Fruit fly (Drosophila melanogaster): ENCODE results near the gene CG17349.

Gene CG17349

dm6 chr2L:19370046-19370445, at the start of gene CG17349:
CG17349 (plus strand) TSS chr2L:19370445.
- TF ChIP-seq lola (GFP tag; optimal IDR thresholded peaks at IDR 0.05) = no peak
- no peak for TF ChIP-seq HLH106 (tag; optimal IDR thresholded peaks at IDR 0.05)
- TF ChIP-seq Abd-B (GFP tag; optimal IDR thresholded peaks at IDR 0.05) = no peak
- TF ChIP-seq sage (GFP tag; optimal IDR thresholded peaks at IDR 0.05) = no peak
- TF ChIP-seq Hnf4 (GFP tag; optimal IDR thresholded peaks at IDR 0.05) = no peak
- TF ChIP-seq Dif (GFP tag; optimal IDR thresholded peaks at IDR 0.05; ENCODE audit: partially characterized antibody) = no peak
- TF ChIP-seq Jra (GFP tag; optimal IDR thresholded peaks at IDR 0.05) = no peak
- TF ChIP-seq rgr (GFP tag; optimal IDR thresholded peaks at IDR 0.05) = no peak
- TF ChIP-seq Hr83 (GFP tag; optimal IDR thresholded peaks at IDR 0.05; ENCODE audit: poor library complexity, severe bottlenecking) = no peak
- no peak for TF ChIP-seq tai (GFP tag; optimal IDR thresholded peaks at IDR 0.05)
- TF ChIP-seq Myc (optimal IDR thresholded peaks at IDR 0.05) = no peak
- TF ChIP-seq CG9705 (GFP tag; optimal IDR thresholded peaks at IDR 0.05) = no peak

dm6 chr2L:19320787-19321593, 49.3 kb upstream of the CG17349 start:
- no peak for TF ChIP-seq Hr83 (GFP tag; optimal IDR thresholded peaks at IDR 0.05; ENCODE audit: poor library complexity, severe bottlenecking)

dm6 chr2L:19322744-19323143, 47.5 kb upstream of the CG17349 start:
- TF ChIP-seq Dfd (GFP tag; optimal IDR thresholded peaks at IDR 0.05) (no peak), Hr83 (GFP tag; optimal IDR thresholded peaks at IDR 0.05; ENCODE audit: poor library complexity, severe bottlenecking) (no peak), brk (GFP tag; optimal IDR thresholded peaks at IDR 0.05) (no peak), Jra (GFP tag; optimal IDR thresholded peaks at IDR 0.05) (no peak), psq (GFP tag; optimal IDR thresholded peaks at IDR 0.05) (no peak), dsf (GFP tag; optimal IDR thresholded peaks at IDR 0.05; ENCODE audit: borderline replicate concordance) (no peak), usp (GFP tag; optimal IDR thresholded peaks at IDR 0.05) (no peak), GATAd (GFP tag; optimal IDR thresholded peaks at IDR 0.05) (no peak), foxo (GFP tag; optimal IDR thresholded peaks at IDR 0.05) (no peak), lola (GFP tag; optimal IDR thresholded peaks at IDR 0.05) (no peak)

- TF ChIP-seq woc (GFP tag; optimal IDR thresholded peaks at IDR 0.05) (peak; percentile 25), psq (GFP tag; optimal IDR thresholded peaks at IDR 0.05) (peak; percentile 61), fru (GFP tag; optimal IDR thresholded peaks at IDR 0.05) (peak; percentile 50), Myc (optimal IDR thresholded peaks at IDR 0.05) (no peak), Rel (GFP tag; optimal IDR thresholded peaks at IDR 0.05) (peak; percentile 30), Rel (tag; optimal IDR thresholded peaks at IDR 0.05) (no peak), Dif (GFP tag; optimal IDR thresholded peaks at IDR 0.05; ENCODE audit: partially characterized antibody) (peak; percentile 20), Abd-B (GFP tag; optimal IDR thresholded peaks at IDR 0.05) (no peak), N (GFP tag; optimal IDR thresholded peaks at IDR 0.05) (no peak), h (GFP tag; optimal IDR thresholded peaks at IDR 0.05) (no peak), usp (GFP tag; optimal IDR thresholded peaks at IDR 0.05) (no peak), OdsH (GFP tag; optimal IDR thresholded peaks at IDR 0.05) (no peak), GATAd (GFP tag; optimal IDR thresholded peaks at IDR 0.05) (no peak), CrebA (GFP tag; optimal IDR thresholded peaks at IDR 0.05; ENCODE audit: borderline replicate concordance) (peak; percentile 12), Hnf4 (GFP tag; optimal IDR thresholded peaks at IDR 0.05) (no peak), CG32264 (GFP tag; optimal IDR thresholded peaks at IDR 0.05) (no peak)
Measured at dm6 chr2L:19323530-19324023, 46.7 kb upstream of the CG17349 start.

dm6 chr2L:19324737-19325136, 45.5 kb upstream of the CG17349 start:
- TF ChIP-seq dl (GFP tag; optimal IDR thresholded peaks at IDR 0.05; ENCODE audit: insufficient read depth in 1 of 2, partially characterized antibody in 2 of 2) = no peak
- TF ChIP-seq psq (GFP tag; optimal IDR thresholded peaks at IDR 0.05) = no peak
- TF ChIP-seq HLH106 (tag; optimal IDR thresholded peaks at IDR 0.05) = no peak
- no peak for TF ChIP-seq sage (GFP tag; optimal IDR thresholded peaks at IDR 0.05)
- TF ChIP-seq usp (GFP tag; optimal IDR thresholded peaks at IDR 0.05) = no peak
- TF ChIP-seq Mio (GFP tag; optimal IDR thresholded peaks at IDR 0.05) = no peak
- no peak for TF ChIP-seq Dfd (GFP tag; optimal IDR thresholded peaks at IDR 0.05)
- TF ChIP-seq GATAd (GFP tag; optimal IDR thresholded peaks at IDR 0.05) = no peak
- no peak for TF ChIP-seq OdsH (GFP tag; optimal IDR thresholded peaks at IDR 0.05)
- TF ChIP-seq Hr83 (GFP tag; optimal IDR thresholded peaks at IDR 0.05; ENCODE audit: poor library complexity, severe bottlenecking) = no peak
- TF ChIP-seq Jra (GFP tag; optimal IDR thresholded peaks at IDR 0.05) = no peak
- no peak for TF ChIP-seq lola (GFP tag; optimal IDR thresholded peaks at IDR 0.05)
- no peak for TF ChIP-seq dmrt93B (GFP tag; optimal IDR thresholded peaks at IDR 0.05)
- no peak for TF ChIP-seq Myc (optimal IDR thresholded peaks at IDR 0.05)
- TF ChIP-seq Vsx2 (GFP tag; optimal IDR thresholded peaks at IDR 0.05; ENCODE audit: partially characterized antibody) = no peak
- no peak for TF ChIP-seq Dif (GFP tag; optimal IDR thresholded peaks at IDR 0.05; ENCODE audit: partially characterized antibody)
- no peak for TF ChIP-seq rgr (GFP tag; optimal IDR thresholded peaks at IDR 0.05)
- no peak for TF ChIP-seq CrebA (GFP tag; optimal IDR thresholded peaks at IDR 0.05; ENCODE audit: borderline replicate concordance)
- TF ChIP-seq fru (GFP tag; optimal IDR thresholded peaks at IDR 0.05) = no peak
